Worm (Caenorhabditis elegans) whole organism, mixed stage, embryonic: ENCODE measurements around the gene snpn-1.
A peak's percentile ranks its signal among the peaks of the same experiment; 100 is the strongest.

Experiments
- M03D4.4 ChIP-seq: sonication (generic microtip); optimal IDR thresholded peaks from 2 replicates; lab custom pipeline; 2017; ENCODE audit warnings: mild to moderate bottlenecking, missing genetic modification characterization, missing compliant biosample characterization
- elt-1 ChIP-seq: sonication (generic microtip); optimal IDR thresholded peaks from 2 replicates; lab custom pipeline; 2017; ENCODE audit warnings: missing genetic modification characterization, mild to moderate bottlenecking, missing compliant biosample characterization, antibody characterized with exemption, moderate library complexity, borderline replicate concordance; ENCODE audit not compliant: insufficient read depth
- lin-13 ChIP-seq: fragments of 150-350 bp; optimal IDR thresholded peaks from 2 replicates; lab custom pipeline; 2014; ENCODE audit warnings: missing biosample characterization, missing genetic modification characterization
- pha-4 ChIP-seq: fragments of 150-350 bp; optimal IDR thresholded peaks from 2 replicates; lab custom pipeline; 2018; ENCODE audit warnings: missing biosample characterization, missing genetic modification reagents, missing genetic modification characterization
- unc-62 ChIP-seq: fragments of 150-350 bp; optimal IDR thresholded peaks from 2 replicates; lab custom pipeline; 2014; ENCODE audit warnings: missing biosample characterization, missing genetic modification reagents, missing genetic modification characterization

DNA sequence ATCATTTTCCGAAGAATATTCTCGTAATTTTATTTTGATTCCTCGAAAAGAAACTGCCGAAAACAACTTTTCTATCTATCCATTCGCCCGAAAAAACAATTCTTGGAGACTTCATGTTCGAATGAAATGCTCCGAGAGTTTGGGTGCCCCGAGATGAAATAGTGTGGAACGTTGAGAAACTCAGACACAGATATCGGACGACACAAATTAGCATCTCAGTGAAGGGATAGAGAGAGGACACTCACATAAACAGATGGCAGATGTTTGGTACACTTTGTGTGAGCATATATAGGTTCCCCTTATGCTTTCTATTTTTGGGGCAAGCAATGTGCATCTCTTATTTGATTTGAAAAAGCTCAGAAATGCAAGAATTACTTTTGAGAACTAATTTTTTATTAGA, 12.0 kb downstream of the snpn-1 start:
- TF ChIP-seq pha-4, result no peak
- no peak for TF ChIP-seq lin-13 (tag; lab: Kevin White, UChicago)
- peak; percentile 36 for TF ChIP-seq unc-62 (GFP tag; lab: Kevin White, UChicago)
- no peak for TF ChIP-seq elt-1
- TF ChIP-seq M03D4.4 (tag; lab: Kevin White, UChicago), result no peak
